Fruit fly (Drosophila melanogaster): ENCODE data around the gene Vps36.

DNA sequence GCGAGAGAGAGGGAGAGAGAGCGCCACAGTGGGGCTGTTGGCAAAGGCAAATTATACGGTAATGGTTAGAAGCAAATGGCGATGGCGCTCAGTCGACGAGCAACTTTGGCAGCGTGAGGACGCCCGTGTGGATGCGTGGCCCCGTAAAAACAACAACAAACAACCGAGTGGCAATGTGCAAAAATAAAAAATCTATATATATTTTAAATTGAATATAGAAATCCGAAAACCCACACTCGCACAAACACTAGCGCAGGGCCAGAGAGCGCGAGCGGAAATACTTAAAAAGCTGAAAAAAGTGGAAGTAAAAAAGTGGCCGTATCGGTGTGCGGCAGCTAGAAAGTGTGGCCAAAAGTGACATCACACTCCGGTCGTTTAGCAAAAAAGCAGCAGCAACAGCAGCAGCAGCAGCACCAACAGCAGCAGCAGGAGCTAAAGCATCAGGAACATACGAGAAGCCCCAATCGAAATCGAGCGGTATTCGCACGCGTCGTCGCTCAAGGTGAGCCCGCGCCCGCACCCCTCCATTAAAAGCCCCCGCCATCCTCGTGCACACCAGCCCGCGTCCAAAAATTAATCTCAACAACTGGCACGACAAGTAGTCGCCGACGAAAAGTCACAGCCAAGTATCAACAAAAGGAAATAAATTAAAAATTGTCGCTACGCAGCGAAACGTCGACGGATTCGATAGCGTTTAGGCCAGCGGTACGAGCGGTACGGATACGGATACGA lies 35.3 kb downstream of the Vps36 start, which contains the start of gene stv:
- TF ChIP-seq pan (optimal IDR thresholded peaks at IDR 0.05) (no peak), psq (optimal IDR thresholded peaks at IDR 0.05) (no peak), EcR (GFP tag; optimal IDR thresholded peaks at IDR 0.05) (no peak), Dll (optimal IDR thresholded peaks at IDR 0.05) (no peak)

Data from whole organism.